Fruit fly (Drosophila melanogaster) Kc167 (cell line): ENCODE results near the gene synr.

Source experiments
- Sin3A ChIP-seq: fragments of >200 bp; optimal IDR thresholded peaks from 2 replicates; lab custom pipeline; 2018; ENCODE audit warnings: missing external identifiers
- h ChIP-seq: fragments of >200 bp; optimal IDR thresholded peaks from 3 replicates; lab custom pipeline; 2018; ENCODE audit warnings: missing external identifiers
- insv ChIP-seq: fragments of >200 bp; optimal IDR thresholded peaks from 3 replicates; lab custom pipeline; 2018; ENCODE audit warnings: missing external identifiers
- psq ChIP-seq: fragments of >200 bp; optimal IDR thresholded peaks from 2 replicates; lab custom pipeline; 2017; ENCODE audit warnings: missing external identifiers
- ttk ChIP-seq: sonication (Bioruptor generic); optimal IDR thresholded peaks from 2 replicates; lab custom pipeline; 2017; ENCODE audit warnings: missing external identifiers

DNA sequence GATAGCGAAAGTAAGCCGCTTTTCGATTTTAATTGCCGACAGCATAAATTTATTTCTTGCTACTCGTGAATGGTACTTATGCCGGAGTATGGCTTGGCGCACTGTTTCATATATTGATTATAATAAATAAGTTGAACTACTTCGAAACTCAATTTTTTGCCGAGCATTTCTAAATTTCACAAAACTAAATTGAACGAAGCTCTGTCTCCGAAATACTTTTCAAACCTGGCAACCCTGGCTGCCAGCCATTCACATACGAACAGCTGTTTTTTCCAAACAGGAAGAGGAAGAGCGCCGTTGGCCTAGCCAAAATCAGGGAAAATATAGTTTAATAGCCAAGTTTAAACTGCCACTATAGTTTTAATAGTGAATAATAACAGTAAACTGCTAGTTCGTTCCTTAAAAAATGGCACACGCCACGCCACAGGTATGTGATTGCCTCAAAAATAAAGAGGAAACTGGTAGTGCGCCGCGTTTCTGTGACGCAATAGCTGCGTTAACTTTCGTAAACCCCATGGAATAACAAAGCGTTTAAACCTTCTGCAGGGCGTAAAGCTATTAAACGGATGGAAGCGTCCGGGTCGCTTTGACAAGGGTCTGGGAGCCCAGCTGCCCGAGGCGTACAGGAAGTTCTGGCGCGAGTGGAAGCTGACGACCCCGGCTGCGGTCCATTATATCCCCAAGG lies 31.3 kb downstream of the synr start, which contains the start of gene mRpL28:
- no peak for TF ChIP-seq h
- no peak for TF ChIP-seq insv (lab: Kevin White, UChicago)
- no peak for TF ChIP-seq Sin3A (lab: Kevin White, UChicago)
- TF ChIP-seq ttk (lab: Kevin White, UChicago) = no peak
- no peak for TF ChIP-seq psq (lab: Kevin White, UChicago)
